Fruit fly (Drosophila melanogaster) S2 (cell line): Measurements from ENCODE around the gene BHD.

ENCODE experiments used
- CG8478 ChIP-seq: fragments of >200 bp; optimal IDR thresholded peaks from 2 replicates; lab custom pipeline; 2018
- CTCF ChIP-seq, 2 experiments: fragments of >200 bp; optimal IDR thresholded peaks; 2 replicates each; lab custom pipeline; 2018

The BHD gene

DNA sequence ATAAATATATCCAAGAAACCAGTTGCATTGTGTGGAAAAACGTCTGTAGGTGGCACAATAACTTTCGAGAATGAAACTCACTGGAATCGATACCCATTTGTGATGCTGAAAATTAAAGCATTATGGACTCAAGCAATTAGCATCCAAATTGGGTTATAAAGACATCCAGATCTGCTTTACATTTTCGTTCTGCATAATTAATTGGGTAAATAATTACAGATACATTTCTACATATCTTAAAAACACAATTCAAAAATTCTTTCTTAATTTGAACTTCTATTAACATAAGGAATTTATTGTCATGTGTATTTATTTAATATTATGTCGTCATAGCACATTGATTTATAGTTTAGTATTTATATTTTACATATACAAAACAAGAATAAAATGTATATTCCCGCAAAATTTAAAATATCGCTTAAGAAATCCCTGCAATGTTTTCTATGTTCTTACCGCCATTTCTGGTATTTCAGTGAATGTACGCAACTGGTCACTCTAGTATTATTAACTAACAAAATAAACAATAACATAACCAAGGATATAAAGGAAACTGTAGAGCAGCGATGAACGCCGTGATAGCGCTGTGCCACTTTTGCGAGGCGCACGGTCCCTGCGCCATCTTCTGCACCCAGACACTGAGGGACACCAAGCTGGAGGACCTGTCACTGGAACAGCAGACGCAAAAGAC is at the start of gene BHD, which contains the start of gene CG14829:
Gene BHD (plus strand): TSS at position 471 of the 688 bp plus-strand sequence.
Gene CG14829 (minus strand): TSS at position 51 of the 688 bp plus-strand sequence.
- TF ChIP-seq CTCF (optimal IDR thresholded peaks at IDR 0.05; lab: Kevin White, UChicago) (no peak), CG8478 (lab: Kevin White, UChicago) (no peak)

DNA sequence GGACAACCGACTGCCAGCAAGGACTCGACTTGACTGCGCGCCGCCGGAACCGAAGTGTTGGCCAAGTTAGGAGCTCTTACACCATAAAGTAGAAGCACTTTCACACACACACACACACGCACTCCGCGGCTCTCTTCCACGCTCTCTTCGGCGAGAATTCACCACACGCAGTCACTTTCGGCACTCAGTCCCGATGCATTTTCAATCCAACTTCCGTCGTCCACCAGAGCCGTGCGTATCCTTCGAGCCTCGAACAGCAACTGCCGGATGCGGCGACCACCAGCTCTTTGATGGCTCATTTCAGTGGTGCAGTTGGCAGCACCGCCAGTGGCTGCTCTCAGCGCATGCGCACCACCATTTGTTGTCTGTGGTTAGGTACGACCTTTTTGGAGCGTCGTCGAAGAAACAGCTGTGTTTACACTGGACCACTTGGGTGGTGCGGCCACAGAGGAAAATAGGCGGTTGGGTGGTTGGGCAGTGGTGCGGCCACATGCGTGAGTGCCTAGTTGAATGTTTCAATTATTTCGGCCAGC is 48.6 kb upstream of the BHD start, which contains the start of gene Dscam2:
Gene Dscam2 (minus strand): TSS at position 264 of the 533 bp plus-strand sequence.
- TF ChIP-seq CG8478 (lab: Kevin White, UChicago) (no peak), CTCF (optimal IDR thresholded peaks at IDR 0.05; lab: Kevin White, UChicago) (no peak)

DNA sequence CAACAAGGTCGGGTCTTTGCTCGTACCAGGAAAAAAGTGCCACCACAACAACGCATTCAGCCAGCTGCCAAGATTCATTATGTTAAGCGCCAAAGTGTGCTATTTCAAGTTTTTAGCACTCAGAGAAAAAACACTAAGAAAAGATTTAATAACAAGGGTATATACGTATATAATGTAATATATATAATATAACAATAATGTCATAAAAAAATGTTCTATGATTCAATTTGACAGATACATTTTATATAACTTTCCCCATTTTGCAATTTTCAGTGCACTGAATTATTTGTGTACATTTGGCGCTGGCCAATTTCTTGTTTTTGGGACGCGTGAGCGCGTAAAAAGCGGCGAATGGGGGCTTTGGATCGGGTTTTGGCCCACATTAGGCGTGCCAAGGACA is 47.8 kb upstream of the BHD start:
- no peak for TF ChIP-seq CTCF (optimal IDR thresholded peaks at IDR 0.05; lab: Kevin White, UChicago)
- no peak for TF ChIP-seq CG8478 (lab: Kevin White, UChicago)

DNA sequence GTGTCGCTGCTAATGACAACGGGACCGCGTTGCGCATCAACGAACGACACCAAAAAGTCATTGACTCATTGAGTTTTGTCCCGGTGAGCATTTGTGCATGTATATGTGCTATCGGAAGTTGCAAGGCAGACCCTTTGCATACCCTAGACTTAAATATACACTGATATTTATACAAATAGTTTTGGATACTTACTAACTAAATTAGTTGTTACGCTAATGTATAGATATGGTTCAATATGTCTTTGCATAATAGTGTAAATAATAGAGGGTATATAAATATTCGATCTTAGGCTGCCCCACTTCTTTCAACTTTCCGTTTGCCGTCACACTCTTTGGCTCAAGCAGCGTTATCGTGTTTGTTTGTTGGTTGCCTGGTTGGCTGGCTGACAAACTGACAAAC is 47.1 kb upstream of the BHD start:
- no peak for TF ChIP-seq CG8478 (lab: Kevin White, UChicago)
- no peak for TF ChIP-seq CTCF (optimal IDR thresholded peaks at IDR 0.05; lab: Kevin White, UChicago)

DNA sequence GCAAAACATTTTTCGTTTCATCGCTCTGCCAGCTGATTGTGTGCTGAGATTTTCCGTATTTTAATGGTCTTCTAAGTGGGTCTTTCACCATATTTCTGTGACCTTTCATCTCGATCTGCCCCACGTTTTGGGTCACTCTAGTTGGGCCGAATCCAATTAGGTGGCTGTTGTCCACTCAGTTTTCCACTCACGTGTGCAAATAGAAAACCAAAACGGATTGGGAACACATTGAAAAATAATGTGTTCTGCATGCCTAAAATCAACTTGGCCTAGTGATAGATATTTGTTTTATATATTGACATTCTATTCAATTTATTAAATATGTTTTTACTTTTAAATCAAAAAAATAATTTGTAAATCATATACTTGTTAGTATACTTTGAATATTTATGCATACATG is 4.1 kb upstream of the BHD start, which contains the start of gene CG14826:
Gene CG14826 (plus strand): TSS at position 301 of the 400 bp plus-strand sequence.
- TF ChIP-seq CG8478 (lab: Kevin White, UChicago) (no peak), CTCF (optimal IDR thresholded peaks at IDR 0.05; lab: Kevin White, UChicago) (no peak)

DNA sequence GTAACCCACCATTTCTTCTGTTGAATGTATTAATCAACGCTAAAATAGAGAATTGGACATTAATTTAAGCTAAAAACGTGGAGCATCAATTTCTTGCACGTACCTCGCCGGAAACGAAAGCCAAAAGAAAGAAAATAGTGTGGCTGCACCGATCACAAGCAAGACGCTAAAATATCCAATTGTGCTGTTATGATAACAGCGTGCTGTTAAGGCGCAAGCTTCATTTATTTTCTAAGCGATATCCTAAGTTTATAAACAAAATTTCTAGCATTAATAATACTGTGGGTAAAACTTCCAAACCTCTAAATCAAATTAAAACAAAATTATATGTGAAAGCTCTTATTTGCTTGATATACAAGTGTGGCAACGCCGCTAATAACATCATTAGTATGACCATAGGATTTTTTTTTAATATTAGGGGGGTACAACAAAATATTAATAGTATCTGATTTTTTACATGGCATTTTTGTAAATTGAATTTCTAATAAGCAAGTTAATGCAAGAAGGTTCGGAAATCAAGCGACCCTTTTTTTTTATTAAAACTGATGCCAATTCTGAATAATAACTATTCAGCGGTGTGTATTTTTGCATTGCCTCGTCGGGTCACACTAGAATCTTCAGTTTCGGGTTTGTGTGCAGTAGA is 3.0 kb downstream of the BHD start, which contains the start of the genes RpL18 and Neos:
Gene RpL18 (minus strand): TSS at position 135 of the 643 bp plus-strand sequence.
Gene Neos (plus strand): TSS at position 412 of the 643 bp plus-strand sequence.
- TF ChIP-seq CG8478 (lab: Kevin White, UChicago) (no peak), CTCF (optimal IDR thresholded peaks at IDR 0.05; lab: Kevin White, UChicago) (no peak)

DNA sequence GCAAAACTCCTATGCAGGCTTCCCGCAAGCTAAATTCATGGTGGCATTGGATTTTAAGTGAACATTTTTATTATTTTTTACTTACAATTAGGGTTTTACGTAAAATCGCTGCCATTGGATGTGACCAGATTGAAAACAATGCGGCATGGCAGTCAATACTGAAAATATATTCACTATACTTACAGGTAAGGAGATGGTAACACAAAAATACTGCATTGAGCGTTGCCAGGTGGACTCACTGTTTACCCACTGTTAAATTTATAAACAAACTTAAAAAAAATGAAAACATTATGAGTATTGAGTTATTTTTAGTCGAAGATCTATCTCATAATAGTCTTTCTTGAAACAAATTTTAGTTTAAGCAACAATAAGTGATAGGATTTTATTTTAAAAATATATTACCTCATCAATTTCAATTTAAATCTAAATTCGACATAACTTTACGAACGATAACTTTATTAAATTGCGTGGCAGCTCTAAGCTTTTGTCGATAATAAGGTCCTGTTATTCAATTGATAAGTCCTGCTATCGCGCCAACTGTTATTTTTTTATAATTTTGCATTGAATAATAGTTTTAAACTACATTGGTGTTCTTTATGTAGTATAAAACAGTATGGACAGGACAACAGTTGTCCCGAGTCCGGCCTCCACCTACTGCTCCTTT is 5.6 kb downstream of the BHD start, which contains the start of the genes mRpL50 and mei-P22:
Gene mRpL50 (minus strand): TSS at position 159 of the 664 bp plus-strand sequence.
Gene mei-P22 (plus strand): TSS at position 614 of the 664 bp plus-strand sequence.
- TF ChIP-seq CTCF (optimal IDR thresholded peaks at IDR 0.05; lab: Kevin White, UChicago), result no peak
- no peak for TF ChIP-seq CG8478 (lab: Kevin White, UChicago)

DNA sequence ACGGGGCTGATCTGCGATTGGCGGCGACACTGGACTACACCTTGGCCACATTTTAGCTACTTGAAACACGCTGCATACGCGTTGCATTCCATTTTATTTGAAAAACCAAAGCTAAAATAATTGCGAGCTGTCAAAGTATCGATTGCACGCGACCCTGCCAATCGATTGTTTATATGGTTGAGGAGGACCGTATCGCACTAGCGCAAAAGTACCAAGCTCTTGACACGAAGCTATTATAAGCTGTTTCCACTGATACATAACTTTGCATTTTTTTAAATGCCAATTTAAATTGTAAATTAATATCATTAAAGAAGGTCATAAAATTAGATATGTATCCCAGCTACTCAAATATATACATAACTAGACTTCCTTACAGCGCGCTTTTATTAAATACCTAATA is 10.8 kb downstream of the BHD start, which contains the start of gene Cdc27:
Gene Cdc27 (minus strand): TSS at position 174 of the 400 bp plus-strand sequence.
- peak; percentile 1 to 36 for TF ChIP-seq CTCF (optimal IDR thresholded peaks at IDR 0.05; lab: Kevin White, UChicago)
- no peak for TF ChIP-seq CG8478 (lab: Kevin White, UChicago)

DNA sequence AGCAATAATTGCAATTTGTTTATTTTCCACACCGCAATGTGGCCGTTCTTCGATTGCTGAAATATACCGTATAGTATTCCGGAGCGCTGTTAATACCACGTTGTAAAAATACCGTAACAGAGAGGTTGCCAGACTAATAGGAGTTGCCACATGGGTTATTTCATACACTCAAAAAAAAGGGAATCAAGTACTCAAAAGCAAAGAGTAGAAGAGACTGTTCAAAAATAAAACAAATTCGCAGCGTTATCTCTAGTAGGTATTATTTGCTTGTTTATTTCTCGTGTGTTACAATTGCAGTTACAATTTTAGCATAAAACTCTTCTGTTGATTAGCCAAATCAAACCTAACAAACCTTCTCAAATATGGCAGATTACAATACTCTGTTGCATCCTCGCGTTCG is 12.1 kb downstream of the BHD start, which contains the start of gene MED4:
Gene MED4 (minus strand): TSS at position 59 of the 400 bp plus-strand sequence.
- no peak for TF ChIP-seq CG8478 (lab: Kevin White, UChicago)
- peak in 1 of 2 experiments; percentile 10 for TF ChIP-seq CTCF (optimal IDR thresholded peaks at IDR 0.05; lab: Kevin White, UChicago)

DNA sequence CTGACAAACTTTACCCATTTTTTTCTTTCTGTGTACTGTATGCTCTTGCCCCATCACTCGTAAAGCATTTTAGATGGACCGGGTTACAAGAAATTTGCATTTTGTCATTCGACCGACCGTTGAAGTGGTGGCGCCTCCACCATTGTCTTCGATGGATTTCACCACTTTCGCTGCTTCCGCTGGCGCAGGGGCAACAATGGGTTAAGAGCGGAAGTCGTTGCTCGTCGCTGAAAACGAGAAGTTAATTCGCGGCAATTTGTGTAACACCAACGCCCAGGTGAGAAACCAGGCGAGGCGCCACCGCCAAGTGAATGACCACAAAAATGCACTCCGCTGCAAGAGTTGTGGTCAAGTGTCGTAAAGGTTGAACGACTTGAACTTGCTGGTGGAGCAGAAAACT is 16.4 kb downstream of the BHD start:
- no peak for TF ChIP-seq CTCF (optimal IDR thresholded peaks at IDR 0.05; lab: Kevin White, UChicago)
- TF ChIP-seq CG8478 (lab: Kevin White, UChicago), result no peak

DNA sequence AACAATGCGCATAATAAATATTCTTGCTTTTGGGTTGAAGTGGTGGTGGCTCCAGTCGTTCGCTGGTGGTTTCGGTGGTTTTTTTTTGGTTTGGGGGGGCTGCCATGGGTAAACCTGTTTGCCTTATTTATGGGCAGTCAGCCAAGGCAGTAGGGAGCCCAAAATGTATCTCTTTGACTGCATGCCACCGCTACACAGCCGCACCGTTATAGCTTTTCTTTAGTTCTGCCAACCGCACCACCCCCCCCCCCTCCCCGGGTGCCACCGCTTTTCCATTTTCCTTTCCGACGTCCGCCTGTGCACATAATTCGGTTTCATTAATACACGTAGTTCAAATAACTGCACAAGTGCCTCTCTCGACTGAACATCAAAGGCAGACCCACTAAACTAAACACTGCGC is 19.9 kb downstream of the BHD start:
- TF ChIP-seq CG8478 (lab: Kevin White, UChicago) (no peak), CTCF (optimal IDR thresholded peaks at IDR 0.05; lab: Kevin White, UChicago) (no peak)

DNA sequence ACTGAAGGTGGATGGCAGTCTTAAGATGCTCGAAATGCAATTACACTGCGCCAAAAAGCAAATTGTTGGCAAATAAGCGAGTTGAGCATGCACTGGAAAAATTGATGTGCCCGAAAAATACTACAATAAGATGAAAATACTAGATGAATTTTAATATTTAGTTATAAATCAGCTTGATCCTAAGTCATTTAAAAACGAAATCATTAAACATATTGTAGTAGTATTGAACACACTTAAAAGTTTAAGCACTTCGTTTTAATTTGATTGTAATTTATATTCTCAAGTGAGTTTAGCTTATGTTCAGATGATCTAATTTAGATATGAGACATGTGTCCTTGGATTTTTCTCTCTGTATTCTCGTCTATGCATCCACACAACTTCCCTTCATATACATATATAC is 24.1 kb downstream of the BHD start:
- no peak for TF ChIP-seq CG8478 (lab: Kevin White, UChicago)
- TF ChIP-seq CTCF (optimal IDR thresholded peaks at IDR 0.05; lab: Kevin White, UChicago), result no peak

DNA sequence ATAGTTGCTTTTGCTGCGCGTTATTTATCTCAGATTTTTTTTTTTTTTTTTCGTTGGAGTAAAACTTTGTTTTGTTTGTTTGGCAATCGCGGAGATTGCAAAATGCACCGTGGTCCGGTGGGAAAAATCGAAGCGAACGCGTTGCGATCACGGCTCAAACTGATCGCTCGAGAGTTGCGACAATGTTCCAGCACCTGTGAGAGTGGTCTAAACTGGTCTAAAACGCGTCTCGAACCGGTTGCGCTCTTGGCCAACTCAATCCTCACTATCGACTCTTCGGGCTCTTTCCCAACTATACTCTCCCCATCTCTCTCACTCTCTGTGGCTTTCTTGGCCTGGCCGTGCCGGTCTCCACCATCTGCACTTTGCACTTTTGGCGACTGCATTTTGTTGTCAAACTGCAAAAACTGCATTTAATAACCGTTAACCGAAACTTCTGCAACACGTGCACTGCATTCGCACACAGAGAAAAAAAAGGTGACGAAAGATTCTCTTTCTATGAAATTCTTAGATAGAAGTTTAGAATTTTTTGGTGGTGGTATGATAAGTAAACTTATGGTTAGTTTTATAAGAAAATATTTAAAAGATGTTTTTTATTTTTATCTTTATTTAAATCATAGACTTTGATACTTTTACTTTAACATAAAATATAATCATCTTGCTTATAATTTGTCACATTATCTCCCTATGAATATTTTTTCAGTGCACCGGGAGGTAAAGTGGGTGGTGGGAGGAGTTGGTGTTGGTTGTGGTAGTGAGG is 25.6 kb downstream of the BHD start, which contains the start of gene CG14830:
Gene CG14830 (minus strand): TSS at position 164 of the 760 bp plus-strand sequence.
- TF ChIP-seq CTCF (optimal IDR thresholded peaks at IDR 0.05; lab: Kevin White, UChicago), result no peak
- no peak for TF ChIP-seq CG8478 (lab: Kevin White, UChicago)
